Worm (Caenorhabditis elegans): ENCODE results near the gene cogc-8.

The cogc-8 gene

DNA sequence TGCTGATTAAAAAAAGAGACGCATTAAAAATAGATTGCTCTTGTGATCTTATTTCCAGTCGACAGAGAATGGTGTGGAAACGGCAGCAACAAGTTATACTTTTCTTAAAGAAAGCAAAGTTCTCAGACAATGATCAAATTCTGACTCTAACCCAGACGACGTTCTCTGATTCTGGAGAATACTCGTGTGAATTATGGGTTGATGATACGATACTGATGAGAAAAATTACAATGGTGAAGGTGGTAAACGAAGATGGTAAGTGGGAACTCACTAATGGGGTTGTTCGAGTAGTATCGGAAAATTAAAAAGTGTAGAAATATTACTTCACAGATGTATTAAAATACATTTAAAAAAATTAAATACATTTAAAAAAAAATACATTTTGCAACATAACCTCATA, 38.0 kb downstream of the cogc-8 start:
- TF ChIP-seq nhr-25 (tag; optimal IDR thresholded peaks at IDR 0.05) (no peak), nhr-10 (tag; optimal IDR thresholded peaks at IDR 0.05) (no peak), nhr-77 (tag; optimal IDR thresholded peaks at IDR 0.05) (no peak), sem-4 (tag; optimal IDR thresholded peaks at IDR 0.05) (no peak)

DNA sequence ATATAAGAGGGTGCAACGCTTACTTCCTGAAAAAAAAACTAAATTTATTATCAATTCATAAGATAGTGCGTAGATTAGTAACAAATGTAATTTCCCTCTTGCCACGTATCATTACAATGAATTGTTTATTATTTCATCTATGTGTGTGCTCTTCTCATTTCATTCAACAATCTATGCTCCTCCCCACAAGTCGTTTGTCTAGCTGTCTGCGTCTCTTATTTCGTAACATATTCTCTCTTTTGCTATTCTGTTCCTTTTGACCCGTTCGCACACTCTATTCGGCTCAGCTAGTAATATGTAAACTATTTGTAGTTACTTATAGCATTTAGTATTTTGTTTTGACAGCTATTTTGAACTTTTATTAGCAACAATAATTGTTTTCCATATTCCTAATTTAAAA, 41.8 kb downstream of the cogc-8 start:
- TF ChIP-seq lin-39 (tag; optimal IDR thresholded peaks at IDR 0.05) (no peak), ztf-11 (tag; optimal IDR thresholded peaks at IDR 0.05) (no peak), lin-13 (GFP tag; optimal IDR thresholded peaks at IDR 0.05) (no peak), unc-55 (GFP tag; optimal IDR thresholded peaks at IDR 0.05) (no peak), lin-11 (tag; optimal IDR thresholded peaks at IDR 0.05) (no peak), C34F6.9 (tag; optimal IDR thresholded peaks at IDR 0.05) (peak; percentile 29), nhr-21 (tag; optimal IDR thresholded peaks at IDR 0.05) (no peak), nhr-77 (tag; optimal IDR thresholded peaks at IDR 0.05) (no peak), alr-1 (tag; optimal IDR thresholded peaks at IDR 0.05) (no peak), nhr-10 (tag; optimal IDR thresholded peaks at IDR 0.05) (no peak), crh-2 (tag; optimal IDR thresholded peaks at IDR 0.05) (peak; percentile 67), fos-1 (tag; optimal IDR thresholded peaks at IDR 0.05) (no peak), snpc-4 (tag; optimal IDR thresholded peaks at IDR 0.05) (no peak), nhr-6 (tag; optimal IDR thresholded peaks at IDR 0.05) (no peak), nhr-12 (tag; optimal IDR thresholded peaks at IDR 0.05) (no peak), skn-1 (tag; optimal IDR thresholded peaks at IDR 0.05) (no peak), elt-3 (tag; optimal IDR thresholded peaks at IDR 0.05) (no peak), ztf-4 (tag; optimal IDR thresholded peaks at IDR 0.05) (no peak), ztf-1 (GFP tag; conservative IDR thresholded peaks at IDR 0.05) (no peak), mbf-1 (tag; optimal IDR thresholded peaks at IDR 0.05) (no peak), nhr-23 (tag; optimal IDR thresholded peaks at IDR 0.05) (no peak), blmp-1 (tag; optimal IDR thresholded peaks at IDR 0.05; ENCODE audit: insufficient read depth) (no peak), sma-9 (GFP tag; optimal IDR thresholded peaks at IDR 0.05) (peak; percentile 15), sma-9 (tag; optimal IDR thresholded peaks at IDR 0.05) (no peak), egl-27 (tag; optimal IDR thresholded peaks at IDR 0.05) (no peak)

DNA sequence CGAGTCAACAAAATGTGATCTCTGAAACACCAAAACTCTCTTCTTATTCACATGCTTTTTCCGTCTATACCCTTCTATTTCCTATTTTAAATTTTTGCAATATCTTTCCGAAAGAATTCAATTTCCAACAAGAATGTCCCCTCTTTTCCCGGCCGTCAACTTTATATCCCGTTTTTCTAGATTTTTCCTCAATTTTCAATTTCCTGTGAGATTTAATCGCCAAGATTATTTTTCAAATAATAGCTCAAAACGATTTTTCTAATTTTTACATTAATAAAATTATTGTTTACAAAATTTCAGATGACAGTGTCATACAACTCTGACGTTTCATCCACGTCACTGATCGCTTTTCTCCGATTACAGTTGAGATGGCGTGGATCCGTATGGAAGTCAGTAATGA, 43.1 kb downstream of the cogc-8 start, which contains the start of gene best-19:
Gene best-19, plus strand, starts transcription at position 301 of the 400 bp plus-strand sequence.
- no peak for TF ChIP-seq nhr-12 (tag; optimal IDR thresholded peaks at IDR 0.05)
- TF ChIP-seq ZK546.5 (tag; optimal IDR thresholded peaks at IDR 0.05): no peak
- no peak for TF ChIP-seq peb-1 (tag; optimal IDR thresholded peaks at IDR 0.05)
- no peak for TF ChIP-seq gmeb-1 (tag; optimal IDR thresholded peaks at IDR 0.05)
- no peak for TF ChIP-seq unc-55 (GFP tag; optimal IDR thresholded peaks at IDR 0.05)
- no peak for TF ChIP-seq mab-5 (tag; optimal IDR thresholded peaks at IDR 0.05)
- no peak for TF ChIP-seq skn-1 (tag; optimal IDR thresholded peaks at IDR 0.05)
- TF ChIP-seq elt-3 (tag; optimal IDR thresholded peaks at IDR 0.05): no peak
- no peak for TF ChIP-seq ztf-1 (GFP tag; conservative IDR thresholded peaks at IDR 0.05)
- TF ChIP-seq ceh-82 (tag; optimal IDR thresholded peaks at IDR 0.05): no peak
- TF ChIP-seq C34F6.9 (tag; optimal IDR thresholded peaks at IDR 0.05): no peak
- no peak for TF ChIP-seq mbf-1 (tag; optimal IDR thresholded peaks at IDR 0.05)
- TF ChIP-seq dmd-4 (tag; optimal IDR thresholded peaks at IDR 0.05): no peak
- no peak for TF ChIP-seq egl-27 (tag; optimal IDR thresholded peaks at IDR 0.05)
- TF ChIP-seq aly-2 (tag; optimal IDR thresholded peaks at IDR 0.05): no peak
- TF ChIP-seq Y55F3AM.14 (GFP tag; optimal IDR thresholded peaks at IDR 0.05): no peak
- TF ChIP-seq fos-1 (tag; optimal IDR thresholded peaks at IDR 0.05): no peak

DNA sequence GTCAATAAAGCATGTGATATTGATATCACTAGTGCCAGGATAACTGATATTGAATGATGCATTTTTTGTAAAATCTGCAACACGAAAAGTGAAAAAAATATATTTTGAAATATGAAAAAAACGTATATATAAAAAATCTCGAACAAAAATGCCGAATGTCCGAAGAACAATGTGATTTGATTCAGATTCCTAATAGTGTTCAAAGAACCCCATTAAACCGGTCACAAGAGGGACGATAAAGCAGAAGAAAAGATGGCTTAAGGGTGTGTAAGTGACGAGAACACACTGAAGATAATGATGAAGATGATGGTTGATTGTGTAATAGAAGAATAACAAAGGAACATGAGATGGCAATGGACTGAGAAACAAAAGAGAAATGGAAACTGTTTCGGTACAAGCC, 47.8 kb downstream of the cogc-8 start, which contains the start of gene T21D12.14:
Gene T21D12.14, minus strand, starts transcription at position 101 of the 400 bp plus-strand sequence.
- TF ChIP-seq nhr-23 (tag; optimal IDR thresholded peaks at IDR 0.05): no peak
- TF ChIP-seq elt-3 (tag; optimal IDR thresholded peaks at IDR 0.05): no peak
- no peak for TF ChIP-seq peb-1 (tag; optimal IDR thresholded peaks at IDR 0.05)
- TF ChIP-seq ceh-82 (tag; optimal IDR thresholded peaks at IDR 0.05): no peak
- TF ChIP-seq mab-5 (tag; optimal IDR thresholded peaks at IDR 0.05): no peak
- no peak for TF ChIP-seq sma-9 (GFP tag; optimal IDR thresholded peaks at IDR 0.05)
- no peak for TF ChIP-seq sma-9 (tag; optimal IDR thresholded peaks at IDR 0.05)
- no peak for TF ChIP-seq R02D3.7 (tag; optimal IDR thresholded peaks at IDR 0.05)

DNA sequence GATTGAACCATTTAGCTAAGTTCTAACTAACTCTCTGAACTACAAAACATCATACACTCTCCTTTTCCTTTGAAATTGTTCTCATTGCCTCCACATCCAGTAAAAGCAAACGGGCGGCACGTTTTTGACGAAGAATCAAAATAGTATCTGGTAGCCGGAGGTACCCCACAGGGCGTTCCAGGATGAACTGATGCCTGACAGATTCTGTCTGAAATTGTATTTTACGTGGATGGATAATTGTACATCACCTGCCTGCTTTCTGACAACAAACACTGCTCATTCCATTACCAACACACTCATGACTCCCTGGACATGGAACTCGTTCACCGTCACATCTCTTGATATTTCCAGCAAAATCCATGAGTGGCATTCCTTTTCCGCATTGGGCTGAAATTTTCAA, 50.1 kb downstream of the cogc-8 start:
- TF ChIP-seq nhr-237 (tag; optimal IDR thresholded peaks at IDR 0.05) (no peak), ama-1 (optimal IDR thresholded peaks at IDR 0.05) (no peak), ztf-11 (tag; optimal IDR thresholded peaks at IDR 0.05) (no peak), sma-9 (GFP tag; optimal IDR thresholded peaks at IDR 0.05) (no peak), sma-9 (tag; optimal IDR thresholded peaks at IDR 0.05) (no peak), alr-1 (tag; optimal IDR thresholded peaks at IDR 0.05) (no peak)
